Worm (Caenorhabditis elegans): ENCODE data around the gene chhy-1.

Gene chhy-1

DNA sequence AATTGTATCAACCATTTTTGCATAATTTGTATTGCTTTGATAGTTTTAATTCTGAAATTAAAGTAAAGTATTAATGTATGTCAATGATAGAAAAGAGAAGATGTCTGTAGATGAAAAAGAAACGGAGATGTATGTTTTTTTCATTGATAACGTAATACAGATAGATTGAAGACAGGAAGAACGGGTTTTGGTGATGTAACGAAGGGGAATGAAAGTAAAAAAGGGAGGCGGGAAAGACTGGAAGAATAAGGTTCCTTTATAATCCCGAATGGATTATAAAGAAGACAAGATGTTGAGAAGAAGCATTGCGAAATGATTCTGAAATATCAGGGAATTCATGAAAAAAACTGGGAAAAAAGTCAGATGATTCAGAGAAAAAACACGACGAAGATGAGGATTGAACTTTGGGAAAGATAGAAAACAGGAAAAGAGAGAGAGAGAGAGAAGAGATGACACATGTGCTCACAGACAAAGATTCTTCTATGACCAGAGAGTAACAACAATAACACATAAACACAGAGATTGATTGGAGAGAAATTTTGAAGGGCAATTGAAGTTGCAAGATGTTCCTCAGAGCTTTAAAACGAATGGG lies 32.3 kb downstream of the chhy-1 start, which contains the start of gene F54C9.11:
Gene F54C9.11 (minus strand): TSS at position 51 of the 592 bp plus-strand sequence.
- TF ChIP-seq hlh-1 (tag; optimal IDR thresholded peaks at IDR 0.05) (no peak), mls-2 (tag; optimal IDR thresholded peaks at IDR 0.05) (no peak), mep-1 (tag; optimal IDR thresholded peaks at IDR 0.05) (no peak), snpc-4 (tag; optimal IDR thresholded peaks at IDR 0.05) (no peak), tbx-8 (GFP tag; optimal IDR thresholded peaks at IDR 0.05) (no peak), ztf-11 (tag; optimal IDR thresholded peaks at IDR 0.05) (no peak), nhr-76 (tag; optimal IDR thresholded peaks at IDR 0.05) (no peak), bed-3 (GFP tag; optimal IDR thresholded peaks at IDR 0.05) (no peak), elt-3 (tag; optimal IDR thresholded peaks at IDR 0.05) (no peak), unc-39 (tag; optimal IDR thresholded peaks at IDR 0.05) (no peak), flh-1 (GFP tag; optimal IDR thresholded peaks at IDR 0.05) (no peak), ceh-43 (GFP tag; optimal IDR thresholded peaks at IDR 0.05) (no peak), blmp-1 (tag; optimal IDR thresholded peaks at IDR 0.05) (no peak), zip-8 (tag; optimal IDR thresholded peaks at IDR 0.05) (no peak), elt-1 (tag; optimal IDR thresholded peaks at IDR 0.05; ENCODE audit: borderline replicate concordance, insufficient read depth) (no peak), nhr-12 (tag; optimal IDR thresholded peaks at IDR 0.05) (no peak)

DNA sequence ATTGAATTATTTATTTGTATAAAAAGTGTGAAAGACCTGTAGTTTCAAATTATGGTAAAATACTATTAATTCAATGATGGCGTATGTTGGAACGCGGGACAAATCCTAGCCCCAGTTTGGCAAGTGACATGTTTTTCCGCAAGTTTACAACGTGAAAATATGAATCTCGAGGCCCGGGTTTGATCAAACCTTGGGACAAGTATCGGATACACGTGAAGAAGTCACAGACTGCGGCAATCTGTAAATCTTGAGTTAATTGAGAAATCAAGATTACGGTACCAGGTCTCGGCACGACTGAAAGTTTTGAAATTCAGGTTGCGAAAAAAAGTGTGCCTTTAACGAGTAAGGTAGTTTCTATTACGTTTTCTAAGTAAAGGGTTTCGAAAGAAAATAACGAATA lies 34.4 kb downstream of the chhy-1 start:
- TF ChIP-seq sem-2 (GFP tag; optimal IDR thresholded peaks at IDR 0.05) (no peak), unc-62 (GFP tag; optimal IDR thresholded peaks at IDR 0.05) (no peak), lin-13 (tag; optimal IDR thresholded peaks at IDR 0.05) (no peak), mls-2 (tag; optimal IDR thresholded peaks at IDR 0.05) (no peak), mab-5 (tag; optimal IDR thresholded peaks at IDR 0.05) (no peak), ces-1 (GFP tag; optimal IDR thresholded peaks at IDR 0.05) (no peak), bed-3 (GFP tag; optimal IDR thresholded peaks at IDR 0.05) (no peak), pha-4 (tag; optimal IDR thresholded peaks at IDR 0.05) (no peak), unc-39 (tag; optimal IDR thresholded peaks at IDR 0.05) (no peak)

DNA sequence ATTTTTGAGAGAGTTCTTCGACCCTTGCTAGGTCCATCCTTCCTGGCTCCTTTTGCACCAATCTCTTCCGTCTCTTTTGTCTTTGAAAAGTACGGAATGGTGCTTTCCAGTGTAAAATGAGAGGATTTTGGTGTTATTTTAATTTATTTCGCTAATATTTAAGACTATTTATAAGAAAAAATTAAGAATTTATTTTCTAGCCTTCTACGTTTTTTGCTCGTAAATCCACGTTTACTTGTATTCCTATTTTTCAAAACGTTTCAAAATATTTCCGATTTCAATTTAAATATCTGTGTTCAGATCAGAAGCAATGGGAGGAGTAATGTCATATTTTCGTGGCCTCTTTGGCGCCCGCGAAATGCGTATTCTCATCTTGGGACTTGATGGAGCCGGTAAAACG lies 35.7 kb downstream of the chhy-1 start, which contains the start of gene arl-1:
Gene arl-1 (plus strand): TSS at position 301 of the 400 bp plus-strand sequence.
- TF ChIP-seq ceh-39 (tag; optimal IDR thresholded peaks at IDR 0.05): no peak
- no peak for TF ChIP-seq lin-32 (GFP tag; optimal IDR thresholded peaks at IDR 0.05)
- no peak for TF ChIP-seq snpc-4 (tag; optimal IDR thresholded peaks at IDR 0.05)
- TF ChIP-seq M03D4.4 (tag; optimal IDR thresholded peaks at IDR 0.05): no peak
- no peak for TF ChIP-seq mab-5 (tag; optimal IDR thresholded peaks at IDR 0.05)
- no peak for TF ChIP-seq ham-2 (GFP tag; optimal IDR thresholded peaks at IDR 0.05)
- TF ChIP-seq ces-1 (GFP tag; optimal IDR thresholded peaks at IDR 0.05): no peak

DNA sequence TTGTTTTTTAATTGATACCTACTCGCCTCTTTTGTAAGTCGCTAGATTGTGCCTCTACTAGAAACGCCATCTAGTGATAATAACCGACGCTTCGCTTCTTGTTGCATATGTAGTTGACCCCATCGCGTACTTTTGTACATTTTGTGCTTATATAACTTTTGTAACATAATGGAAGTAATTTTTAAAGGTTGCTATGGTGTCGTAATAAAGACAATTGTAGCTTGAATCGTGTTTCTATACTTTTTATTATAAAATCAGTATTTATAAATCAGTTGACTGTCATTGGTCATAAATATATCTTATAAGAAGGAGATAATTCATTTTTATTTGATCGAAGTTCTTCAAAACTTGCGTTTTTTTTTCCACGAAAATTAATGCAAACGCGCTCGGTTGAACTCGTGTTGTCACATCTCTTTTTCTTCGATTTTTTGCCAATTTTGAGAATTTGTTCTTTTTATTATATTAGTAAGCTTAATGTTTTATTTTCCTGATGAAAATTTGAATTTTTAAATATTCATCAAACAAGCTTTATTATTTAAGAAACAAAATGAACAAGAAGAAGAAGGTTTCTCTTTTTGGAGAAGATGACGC lies 39.8 kb downstream of the chhy-1 start, which contains the start of gene F54C9.9:
Gene F54C9.9 (plus strand): TSS at position 541 of the 591 bp plus-strand sequence.
- no peak for TF ChIP-seq nhr-2 (tag; optimal IDR thresholded peaks at IDR 0.05)
- TF ChIP-seq nhr-28 (tag; optimal IDR thresholded peaks at IDR 0.05): no peak
- TF ChIP-seq snpc-4 (tag; optimal IDR thresholded peaks at IDR 0.05): no peak
- peak; percentile 9 for TF ChIP-seq lsy-2 (tag; optimal IDR thresholded peaks at IDR 0.05)

DNA sequence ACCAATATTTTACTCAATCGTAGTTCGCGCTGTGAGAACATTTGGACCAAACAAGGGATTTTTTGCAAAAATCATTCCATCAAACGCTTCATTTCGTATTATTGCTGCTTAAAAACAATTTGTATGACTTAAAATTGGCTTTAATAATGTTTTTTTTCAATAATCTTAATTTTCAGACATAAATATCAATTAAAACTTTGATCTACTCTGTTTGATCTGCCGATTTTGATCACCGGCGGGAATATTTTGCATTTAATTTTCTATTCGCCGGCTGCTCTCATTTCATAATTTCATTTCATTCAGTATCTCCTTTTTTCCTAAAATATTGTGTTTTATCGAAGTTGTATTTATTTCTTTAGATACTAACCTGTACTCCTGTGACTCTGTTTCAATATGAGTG lies 42.2 kb downstream of the chhy-1 start, which contains the start of gene puf-5:
Gene puf-5 (plus strand): TSS at position 358 of the 400 bp plus-strand sequence.
- TF ChIP-seq tbx-8 (GFP tag; optimal IDR thresholded peaks at IDR 0.05) (no peak), flh-1 (GFP tag; optimal IDR thresholded peaks at IDR 0.05) (no peak), ham-2 (GFP tag; optimal IDR thresholded peaks at IDR 0.05) (no peak), elt-3 (tag; optimal IDR thresholded peaks at IDR 0.05) (no peak), ceh-39 (tag; optimal IDR thresholded peaks at IDR 0.05) (no peak), nhr-2 (tag; optimal IDR thresholded peaks at IDR 0.05) (no peak), cnd-1 (tag; optimal IDR thresholded peaks at IDR 0.05) (no peak), unc-120 (tag; optimal IDR thresholded peaks at IDR 0.05; ENCODE audit: poor library complexity, severe bottlenecking) (no peak)
